Worm (Caenorhabditis elegans) whole organism, L2 larva: ENCODE data around the gene T11F8.5.

Experiments used
- unc-39 ChIP-seq: fragments of 150-350 bp; optimal IDR thresholded peaks from 2 replicates; lab custom pipeline; 2014; ENCODE audit warnings: missing biosample characterization, missing genetic modification characterization
- ztf-11 ChIP-seq: sonication (generic microtip); optimal IDR thresholded peaks from 2 replicates; lab custom pipeline; 2017; ENCODE audit warnings: missing biosample characterization, missing genetic modification characterization

- TF ChIP-seq ztf-11 (tag; lab: Kevin White, UChicago) (no peak), unc-39 (tag; lab: Kevin White, UChicago) (no peak)
Observed at ce11 chrIV:5528285-5528684, 45.5 kb downstream of the T11F8.5 start, which contains the start of gene unc-5.
